Worm (Caenorhabditis elegans) whole organism, L1 larva: Measurements from ENCODE around the gene agr-1.

Source experiments
- C16A3.4 ChIP-seq: fragments of 150-350 bp; optimal IDR thresholded peaks from 2 replicates; lab custom pipeline; 2014; ENCODE audit warnings: missing biosample characterization, missing genetic modification characterization
- C34B4.2 ChIP-seq: sonication (generic microtip); optimal IDR thresholded peaks from 2 replicates; lab custom pipeline; 2017; ENCODE audit warnings: mild to moderate bottlenecking, missing genetic modification characterization, missing compliant biosample characterization
- F16B12.6 ChIP-seq: fragments of 150-350 bp; optimal IDR thresholded peaks from 2 replicates; lab custom pipeline; 2014; ENCODE audit warnings: missing biosample characterization, missing genetic modification characterization
- alr-1 ChIP-seq: fragments of 200-800 bp; sonication (Bioruptor generic); optimal IDR thresholded peaks from 2 replicates; lab custom pipeline; 2018; ENCODE audit warnings: borderline replicate concordance, mild to moderate bottlenecking, missing genetic modification characterization, missing compliant biosample characterization
- aly-2 ChIP-seq: fragments of 150-350 bp; optimal IDR thresholded peaks from 2 replicates; lab custom pipeline; 2014; ENCODE audit warnings: missing biosample characterization, missing genetic modification characterization
- ama-1 ChIP-seq: fragments of 150-350 bp; optimal IDR thresholded peaks from 2 replicates; lab custom pipeline; 2014
- blmp-1 ChIP-seq: fragments of 150-350 bp; optimal IDR thresholded peaks from 2 replicates; lab custom pipeline; 2014; ENCODE audit warnings: missing biosample characterization, missing genetic modification characterization
- ceh-63 ChIP-seq: fragments of 200-800 bp; sonication (Bioruptor generic); optimal IDR thresholded peaks from 2 replicates; lab custom pipeline; 2018; ENCODE audit warnings: mild to moderate bottlenecking, missing genetic modification characterization, missing compliant biosample characterization
- ceh-8 ChIP-seq: fragments of 200-800 bp; sonication (Bioruptor generic); optimal IDR thresholded peaks from 2 replicates; lab custom pipeline; 2018; ENCODE audit warnings: mild to moderate bottlenecking, missing genetic modification characterization, moderate library complexity, missing compliant biosample characterization
- ceh-82 ChIP-seq, 3 experiments: fragments of 150-350 bp in 1 of 3; sonication (generic microtip) in 2 of 3; optimal IDR thresholded peaks; 2 replicates each; lab custom pipeline; 2014 to 2017; ENCODE audit warnings: missing biosample characterization in 3 of 3, missing genetic modification characterization in 3 of 3
- ceh-88 ChIP-seq: fragments of 200-800 bp; sonication (Bioruptor generic); IDR thresholded peaks from 2 replicates; pipeline ENCODE4 v1.3.6; 2022; ENCODE audit warnings: missing genetic modification characterization, missing compliant biosample characterization
- ces-1 ChIP-seq: fragments of 150-350 bp; optimal IDR thresholded peaks from 2 replicates; lab custom pipeline; 2014; ENCODE audit warnings: missing biosample characterization, missing genetic modification reagents, missing genetic modification characterization
- dpl-1 ChIP-seq, 3 experiments: fragments of 150-350 bp in 2 of 3; sonication (generic microtip) in 1 of 3; optimal IDR thresholded peaks; 2 replicates each; lab custom pipeline; 2014 to 2017; ENCODE audit warnings: missing biosample characterization in 3 of 3, missing genetic modification characterization in 3 of 3, missing genetic modification reagents in 3 of 3
- efl-3 ChIP-seq: fragments of 200-800 bp; sonication (Bioruptor generic); optimal IDR thresholded peaks from 2 replicates; lab custom pipeline; 2018; ENCODE audit warnings: mild to moderate bottlenecking, missing genetic modification characterization, missing compliant biosample characterization
- egl-27 ChIP-seq, 2 experiments: fragments of 150-350 bp in 1 of 2; sonication (generic microtip); optimal IDR thresholded peaks; 3 replicates each; lab custom pipeline; 2017 to 2018; ENCODE audit warnings: missing biosample characterization in 2 of 2, missing genetic modification characterization in 2 of 2, missing genetic modification reagents in 2 of 2
- elt-2 ChIP-seq: sonication (generic microtip); optimal IDR thresholded peaks from 2 replicates; lab custom pipeline; 2016; ENCODE audit warnings: missing genetic modification characterization, mild to moderate bottlenecking, inconsistent platforms, missing compliant biosample characterization, missing genetic modification reagents
- elt-3 ChIP-seq, 6 experiments: fragments of 150-350 bp in 1 of 6; sonication (generic microtip); optimal IDR thresholded peaks; 2 replicates each; lab custom pipeline; 2017 to 2018; ENCODE audit warnings: missing biosample characterization in 6 of 6, missing genetic modification characterization in 6 of 6, inconsistent platforms in 1 of 6
- ets-5 ChIP-seq: fragments of 200-800 bp; sonication (Bioruptor generic); IDR thresholded peaks from 2 replicates; pipeline ENCODE4 v1.3.6; 2022; ENCODE audit warnings: missing genetic modification characterization, missing compliant biosample characterization
- fkh-10 ChIP-seq: sonication (generic microtip); optimal IDR thresholded peaks from 2 replicates; lab custom pipeline; 2017; ENCODE audit warnings: missing biosample characterization, missing genetic modification reagents, missing genetic modification characterization
- fkh-4 ChIP-seq: sonication (generic microtip); optimal IDR thresholded peaks from 2 replicates; lab custom pipeline; 2016; ENCODE audit warnings: missing compliant biosample characterization, missing genetic modification characterization, borderline replicate concordance
- fkh-8 ChIP-seq: sonication (generic microtip); optimal IDR thresholded peaks from 2 replicates; lab custom pipeline; 2016; ENCODE audit warnings: mild to moderate bottlenecking, missing genetic modification characterization, missing compliant biosample characterization
- fos-1 ChIP-seq: fragments of 150-350 bp; optimal IDR thresholded peaks from 2 replicates; lab custom pipeline; 2014; ENCODE audit warnings: missing biosample characterization, missing genetic modification characterization
- grh-1 ChIP-seq: fragments of 200-800 bp; sonication (Bioruptor generic); IDR thresholded peaks from 2 replicates; pipeline ENCODE4 v1.3.6; 2022; ENCODE audit warnings: missing genetic modification reagents, missing genetic modification characterization, missing compliant biosample characterization
- hlh-17 ChIP-seq: fragments of 200-800 bp; sonication (Bioruptor generic); optimal IDR thresholded peaks from 2 replicates; lab custom pipeline; 2018; ENCODE audit warnings: missing genetic modification characterization, mild to moderate bottlenecking, missing compliant biosample characterization, moderate library complexity, borderline replicate concordance
- hlh-4 ChIP-seq: sonication (generic microtip); optimal IDR thresholded peaks from 2 replicates; lab custom pipeline; 2016; ENCODE audit warnings: mild to moderate bottlenecking, missing genetic modification characterization, missing compliant biosample characterization
- hpl-2 ChIP-seq: fragments of 150-350 bp; optimal IDR thresholded peaks from 2 replicates; lab custom pipeline; 2014; ENCODE audit warnings: missing biosample characterization, missing genetic modification reagents, missing genetic modification characterization
- irx-1 ChIP-seq: sonication (generic microtip); optimal IDR thresholded peaks from 2 replicates; lab custom pipeline; 2016; ENCODE audit warnings: missing genetic modification characterization, missing compliant biosample characterization
- isw-1 ChIP-seq: fragments of 200-800 bp; sonication (Bioruptor generic); IDR thresholded peaks from 2 replicates; pipeline ENCODE4 v1.3.6; 2022; ENCODE audit warnings: missing genetic modification characterization, missing compliant biosample characterization
- lin-13 ChIP-seq: fragments of 150-350 bp; optimal IDR thresholded peaks from 2 replicates; lab custom pipeline; 2014; ENCODE audit warnings: missing biosample characterization, missing genetic modification reagents, missing genetic modification characterization
- lin-15B ChIP-seq: fragments of 150-350 bp; sonication (generic microtip); optimal IDR thresholded peaks from 3 replicates; lab custom pipeline; 2014; ENCODE audit warnings: missing biosample characterization, missing genetic modification characterization
- lir-3 ChIP-seq: sonication (generic microtip); optimal IDR thresholded peaks from 2 replicates; lab custom pipeline; 2016; ENCODE audit warnings: mild to moderate bottlenecking, missing genetic modification characterization, moderate library complexity, missing compliant biosample characterization; ENCODE audit not compliant: poor library complexity
- lsy-2 ChIP-seq, 2 experiments: fragments of 150-350 bp; optimal IDR thresholded peaks; 2 replicates each; lab custom pipeline; 2014; ENCODE audit warnings: missing biosample characterization in 2 of 2, missing genetic modification characterization in 2 of 2
- mab-9 ChIP-seq: fragments of 200-800 bp; sonication (Bioruptor generic); IDR thresholded peaks from 2 replicates; pipeline ENCODE4 v1.3.6; 2022; ENCODE audit warnings: missing genetic modification reagents, missing genetic modification characterization, missing compliant biosample characterization
- mdl-1 ChIP-seq, 2 experiments: fragments of 150-350 bp; optimal IDR thresholded peaks; 2 replicates each; lab custom pipeline; 2014 to 2017; ENCODE audit warnings: missing biosample characterization in 2 of 2, missing genetic modification characterization in 2 of 2, inconsistent platforms in 1 of 2
- mep-1 ChIP-seq: fragments of 150-350 bp; optimal IDR thresholded peaks from 2 replicates; lab custom pipeline; 2014; ENCODE audit warnings: missing biosample characterization, missing genetic modification characterization
- nhr-12 ChIP-seq: sonication (generic microtip); optimal IDR thresholded peaks from 2 replicates; lab custom pipeline; 2017; ENCODE audit warnings: missing biosample characterization, missing genetic modification characterization
- nhr-20 ChIP-seq: sonication (generic microtip); optimal IDR thresholded peaks from 2 replicates; lab custom pipeline; 2016; ENCODE audit warnings: mild to moderate bottlenecking, missing genetic modification characterization, missing compliant biosample characterization
- nhr-71 ChIP-seq: sonication (generic microtip); optimal IDR thresholded peaks from 2 replicates; lab custom pipeline; 2016; ENCODE audit warnings: mild to moderate bottlenecking, missing genetic modification characterization, moderate library complexity, missing compliant biosample characterization
- nhr-76 ChIP-seq: sonication (generic microtip); optimal IDR thresholded peaks from 2 replicates; lab custom pipeline; 2017; ENCODE audit warnings: missing biosample characterization, missing genetic modification characterization
- nhr-77 ChIP-seq: fragments of 150-350 bp; optimal IDR thresholded peaks from 2 replicates; lab custom pipeline; 2014; ENCODE audit warnings: missing biosample characterization, missing genetic modification characterization
- nhr-85 ChIP-seq: sonication (generic microtip); peaks from one replicate; lab custom pipeline; 2016; ENCODE audit warnings: missing genetic modification characterization, inconsistent platforms, missing compliant biosample characterization
- nhr-90 ChIP-seq: sonication (generic microtip); optimal IDR thresholded peaks from 2 replicates; lab custom pipeline; 2016; ENCODE audit warnings: mild to moderate bottlenecking, missing genetic modification characterization, missing compliant biosample characterization; ENCODE audit not compliant: poor library complexity
- pag-3 ChIP-seq: sonication (generic microtip); optimal IDR thresholded peaks from 2 replicates; lab custom pipeline; 2017; ENCODE audit warnings: missing genetic modification characterization, mild to moderate bottlenecking, missing compliant biosample characterization, antibody characterized with exemption, borderline replicate concordance; ENCODE audit not compliant: insufficient read depth
- pqm-1 ChIP-seq: sonication (generic microtip); optimal IDR thresholded peaks from 3 replicates; lab custom pipeline; 2017; ENCODE audit warnings: missing biosample characterization, missing genetic modification characterization
- rnt-1 ChIP-seq: sonication (generic microtip); optimal IDR thresholded peaks from 2 replicates; lab custom pipeline; 2016; ENCODE audit warnings: mild to moderate bottlenecking, missing genetic modification characterization, moderate library complexity, missing compliant biosample characterization
- skn-1 ChIP-seq: fragments of 150-350 bp; optimal IDR thresholded peaks from 2 replicates; lab custom pipeline; 2014; ENCODE audit warnings: missing biosample characterization, missing genetic modification characterization
- snpc-4 ChIP-seq: fragments of 150-350 bp; optimal IDR thresholded peaks from 2 replicates; lab custom pipeline; 2014; ENCODE audit warnings: missing biosample characterization, missing genetic modification characterization
- snu-23 ChIP-seq: sonication (generic microtip); optimal IDR thresholded peaks from 2 replicates; lab custom pipeline; 2016; ENCODE audit warnings: missing genetic modification characterization, missing compliant biosample characterization
- swsn-7 ChIP-seq: sonication (generic microtip); optimal IDR thresholded peaks from 2 replicates; lab custom pipeline; 2016; ENCODE audit warnings: missing genetic modification characterization, missing compliant biosample characterization
- unc-62 ChIP-seq: fragments of 150-350 bp; optimal IDR thresholded peaks from 2 replicates; lab custom pipeline; 2014; ENCODE audit warnings: missing biosample characterization, missing genetic modification reagents, missing genetic modification characterization
- unc-86 ChIP-seq: sonication (generic microtip); optimal IDR thresholded peaks from 2 replicates; lab custom pipeline; 2016; ENCODE audit warnings: missing genetic modification characterization, missing compliant biosample characterization
- vab-15 ChIP-seq: sonication (generic microtip); optimal IDR thresholded peaks from 2 replicates; lab custom pipeline; 2017; ENCODE audit warnings: missing genotype, mild to moderate bottlenecking, missing genetic modification characterization, missing compliant biosample characterization
- xbp-1 ChIP-seq: sonication (generic microtip); optimal IDR thresholded peaks from 2 replicates; lab custom pipeline; 2016; ENCODE audit warnings: missing genetic modification characterization, missing compliant biosample characterization
- zag-1 ChIP-seq: fragments of 150-350 bp; optimal IDR thresholded peaks from 2 replicates; lab custom pipeline; 2014; ENCODE audit warnings: missing biosample characterization, missing genetic modification characterization

Gene agr-1

ce11 chrII:6808539-6808938, 33.6 kb upstream of the agr-1 start:
- TF ChIP-seq nhr-20 (tag; lab: Kevin White, UChicago) (no peak), mep-1 (tag; lab: Kevin White, UChicago) (peak; percentile 22), lin-15B (tag; lab: Kevin White, UChicago) (no peak), blmp-1 (tag; lab: Kevin White, UChicago) (no peak), ceh-82 (tag; optimal IDR thresholded peaks at IDR 0.05; lab: Kevin White, UChicago) (peak in 1 of 3 experiments; percentile 31), elt-2 (tag; lab: Kevin White, UChicago) (no peak), nhr-90 (tag; lab: Kevin White, UChicago) (no peak), ceh-8 (GFP tag; lab: Kevin White, UChicago) (no peak), ets-5 (GFP tag; lab: Robert Waterston, UW) (no peak), vab-15 (tag; lab: Kevin White, UChicago) (no peak), C16A3.4 (tag; lab: Kevin White, UChicago) (no peak), egl-27 (tag; optimal IDR thresholded peaks at IDR 0.05; lab: Kevin White, UChicago) (no peak), alr-1 (tag; lab: Kevin White, UChicago) (no peak), nhr-85 (no peak), grh-1 (GFP tag; lab: Robert Waterston, UW) (no peak), mdl-1 (tag; optimal IDR thresholded peaks at IDR 0.05; lab: Kevin White, UChicago) (no peak), lsy-2 (tag; optimal IDR thresholded peaks at IDR 0.05; lab: Kevin White, UChicago) (peak in 1 of 2 experiments; percentile 33), nhr-12 (no peak), snu-23 (GFP tag; lab: Kevin White, UChicago) (no peak), isw-1 (GFP tag; lab: Robert Waterston, UW) (no peak), rnt-1 (no peak), skn-1 (tag; lab: Kevin White, UChicago) (no peak), F16B12.6 (no peak), fkh-4 (tag; lab: Kevin White, UChicago) (no peak), hpl-2 (GFP tag; lab: Kevin White, UChicago) (no peak), pqm-1 (tag; lab: Kevin White, UChicago) (no peak), efl-3 (no peak), mab-9 (no peak), ama-1 (lab: Kevin White, UChicago) (no peak), fkh-8 (tag; lab: Kevin White, UChicago) (peak; percentile 51), nhr-76 (tag; lab: Kevin White, UChicago) (no peak), snpc-4 (no peak), lir-3 (no peak), C34B4.2 (tag; lab: Kevin White, UChicago) (no peak), nhr-71 (tag; lab: Kevin White, UChicago) (peak; percentile 20), zag-1 (tag; lab: Kevin White, UChicago) (no peak), unc-86 (peak; percentile 16), dpl-1 (GFP tag; optimal IDR thresholded peaks at IDR 0.05; lab: Kevin White, UChicago) (no peak), nhr-77 (tag; lab: Kevin White, UChicago) (no peak), hlh-4 (tag; lab: Kevin White, UChicago) (no peak), hlh-17 (GFP tag; lab: Kevin White, UChicago) (no peak), irx-1 (tag; lab: Kevin White, UChicago) (no peak), fos-1 (tag; lab: Kevin White, UChicago) (no peak), elt-3 (tag; optimal IDR thresholded peaks at IDR 0.05; lab: Kevin White, UChicago) (no peak), fkh-10 (GFP tag; lab: Kevin White, UChicago) (peak; percentile 12), pag-3 (tag; lab: Kevin White, UChicago) (no peak), ceh-63 (no peak), lin-13 (GFP tag; lab: Kevin White, UChicago) (no peak), aly-2 (tag; lab: Kevin White, UChicago) (no peak), ceh-88 (GFP tag; lab: Robert Waterston, UW) (no peak), swsn-7 (tag; lab: Kevin White, UChicago) (peak; percentile 33), xbp-1 (tag; lab: Kevin White, UChicago) (no peak), unc-62 (GFP tag; lab: Kevin White, UChicago) (no peak), ces-1 (GFP tag; lab: Kevin White, UChicago) (no peak)
